Worm (Caenorhabditis elegans) whole organism, L4/young adult: Measurements from ENCODE around the gene B0353.1.

Source experiments
- W03F9.2 ChIP-seq: fragments of 150-350 bp; optimal IDR thresholded peaks from 2 replicates; lab custom pipeline; 2014; ENCODE audit warnings: missing biosample characterization, missing genetic modification characterization
- him-1 ChIP-seq: sonication (generic microtip); optimal IDR thresholded peaks from 2 replicates; lab custom pipeline; 2016; ENCODE audit warnings: missing genotype, missing genetic modification reagents, missing genetic modification characterization, missing compliant biosample characterization

- TF ChIP-seq W03F9.2 (tag; lab: Kevin White, UChicago) (no peak), him-1 (tag; lab: Kevin White, UChicago) (no peak)
These were observed 24.9 kb upstream of the B0353.1 start for ce11 chrIII:530899-531298.
